Worm (Caenorhabditis elegans) whole organism, young adult: ENCODE data around the gene peli-1.

Experiments
- B0019.2 ChIP-seq: fragments of 200-800 bp; sonication (Bioruptor generic); conservative IDR thresholded peaks from 2 replicates; pipeline ENCODE4 v1.3.6; 2022; ENCODE audit warnings: missing genetic modification reagents, missing genetic modification characterization, missing compliant biosample characterization
- C06A6.2 ChIP-seq: fragments of 200-800 bp; sonication (Bioruptor generic); conservative IDR thresholded peaks from 2 replicates; pipeline ENCODE4 v1.3.6; 2022; ENCODE audit warnings: missing genetic modification characterization, missing compliant biosample characterization
- C17E4.6 ChIP-seq: fragments of 200-800 bp; sonication (Bioruptor generic); IDR thresholded peaks from 2 replicates; pipeline ENCODE4 v1.3.6; 2022; ENCODE audit warnings: missing genetic modification reagents, missing genetic modification characterization, missing compliant biosample characterization
- F33H1.4 ChIP-seq: fragments of 200-800 bp; sonication (Bioruptor generic); IDR thresholded peaks from 2 replicates; pipeline ENCODE4 v1.3.6; 2022; ENCODE audit warnings: missing genetic modification reagents, missing genetic modification characterization, missing compliant biosample characterization
- F37B4.10 ChIP-seq: fragments of 200-800 bp; sonication (Bioruptor generic); IDR thresholded peaks from 2 replicates; pipeline ENCODE4 v1.3.6; 2022; ENCODE audit warnings: missing genetic modification characterization, missing compliant biosample characterization
- F57C9.4 ChIP-seq: sonication (generic microtip); optimal IDR thresholded peaks from 2 replicates; lab custom pipeline; 2017; ENCODE audit warnings: mild to moderate bottlenecking, missing genetic modification characterization, missing compliant biosample characterization
- Y53F4B.3 ChIP-seq: fragments of 200-800 bp; sonication (Bioruptor generic); IDR thresholded peaks from 2 replicates; pipeline ENCODE4 v1.3.6; 2022; ENCODE audit warnings: missing genetic modification reagents, missing genetic modification characterization, missing compliant biosample characterization
- Y53G8AR.9 ChIP-seq: fragments of 200-800 bp; sonication (Bioruptor generic); conservative IDR thresholded peaks from 2 replicates; pipeline ENCODE4 v1.3.6; 2022; ENCODE audit warnings: missing genetic modification reagents, missing genetic modification characterization, missing compliant biosample characterization
- Y95B8A.8 ChIP-seq: fragments of 200-800 bp; sonication (Bioruptor generic); IDR thresholded peaks from 2 replicates; pipeline ENCODE4 v1.3.6; 2022; ENCODE audit warnings: missing genetic modification reagents, missing genetic modification characterization, missing compliant biosample characterization
- ZK185.1 ChIP-seq: sonication (generic microtip); optimal IDR thresholded peaks from 2 replicates; lab custom pipeline; 2016; ENCODE audit warnings: mild to moderate bottlenecking, missing genetic modification characterization, missing compliant biosample characterization; ENCODE audit not compliant: poor library complexity, severe bottlenecking
- aptf-2 ChIP-seq: fragments of 200-800 bp; sonication (Bioruptor generic); conservative IDR thresholded peaks from 2 replicates; pipeline ENCODE4 v1.3.6; 2022; ENCODE audit warnings: missing genetic modification reagents, missing genetic modification characterization, missing compliant biosample characterization
- atf-7 ChIP-seq: sonication (generic microtip); optimal IDR thresholded peaks from 2 replicates; lab custom pipeline; 2017; ENCODE audit warnings: mild to moderate bottlenecking, missing genetic modification characterization, missing compliant biosample characterization
- athp-1 ChIP-seq: sonication (generic microtip); optimal IDR thresholded peaks from 2 replicates; lab custom pipeline; 2017; ENCODE audit warnings: mild to moderate bottlenecking, missing genetic modification characterization, missing compliant biosample characterization
- bed-2 ChIP-seq: fragments of 200-800 bp; sonication (Bioruptor generic); IDR thresholded peaks from 2 replicates; pipeline ENCODE4 v1.3.6; 2022; ENCODE audit warnings: missing genetic modification reagents, missing genetic modification characterization, missing compliant biosample characterization
- ccch-3 ChIP-seq: fragments of 200-800 bp; sonication (Bioruptor generic); optimal IDR thresholded peaks from 2 replicates; lab custom pipeline; 2018; ENCODE audit warnings: mild to moderate bottlenecking, missing genetic modification characterization, missing compliant biosample characterization
- cebp-1 ChIP-seq, 2 experiments: fragments of 200-800 bp in 1 of 2; sonication (Bioruptor generic) in 1 of 2; sonication (generic microtip) in 1 of 2; IDR thresholded peaks in 1 of 2; optimal IDR thresholded peaks in 1 of 2; 2 replicates each; pipeline versions ENCODE4 v1.3.6 to Lab custom; 2017 to 2022; ENCODE audit warnings: missing compliant biosample characterization in 2 of 2, missing genetic modification characterization in 2 of 2, mild to moderate bottlenecking in 1 of 2, missing genetic modification reagents in 1 of 2, moderate library complexity in 1 of 2
- cebp-2 ChIP-seq: fragments of 200-800 bp; sonication (Bioruptor generic); IDR thresholded peaks from 2 replicates; pipeline ENCODE4 v1.3.6; 2022; ENCODE audit warnings: missing genetic modification characterization, missing compliant biosample characterization
- ceh-91 ChIP-seq: fragments of 200-800 bp; sonication (Bioruptor generic); IDR thresholded peaks from 2 replicates; pipeline ENCODE4 v1.3.6; 2022; ENCODE audit warnings: missing genetic modification reagents, missing genetic modification characterization, missing compliant biosample characterization
- efl-1 ChIP-seq: fragments of 150-350 bp; optimal IDR thresholded peaks from 2 replicates; lab custom pipeline; 2014; ENCODE audit warnings: missing biosample characterization, missing genetic modification reagents, missing genetic modification characterization
- egl-44 ChIP-seq: fragments of 200-800 bp; sonication (Bioruptor generic); IDR thresholded peaks from 2 replicates; pipeline ENCODE4 v1.3.6; 2022; ENCODE audit warnings: missing genetic modification reagents, missing genetic modification characterization, missing compliant biosample characterization
- egrh-3 ChIP-seq: fragments of 200-800 bp; sonication (Bioruptor generic); IDR thresholded peaks from 2 replicates; pipeline ENCODE4 v1.3.6; 2022; ENCODE audit warnings: missing genetic modification reagents, missing genetic modification characterization, missing compliant biosample characterization
- fkh-3 ChIP-seq: sonication (generic microtip); optimal IDR thresholded peaks from 2 replicates; lab custom pipeline; 2016; ENCODE audit warnings: mild to moderate bottlenecking, missing genetic modification characterization, missing compliant biosample characterization
- hlh-12 ChIP-seq: sonication (generic microtip); optimal IDR thresholded peaks from 2 replicates; lab custom pipeline; 2016; ENCODE audit warnings: missing genetic modification characterization, missing compliant biosample characterization
- hlh-26 ChIP-seq: fragments of 200-800 bp; sonication (Bioruptor generic); conservative IDR thresholded peaks from 2 replicates; pipeline ENCODE4 v1.3.6; 2022; ENCODE audit warnings: missing genetic modification reagents, missing genetic modification characterization, missing compliant biosample characterization
- hmg-1.2 ChIP-seq: fragments of 200-800 bp; sonication (Bioruptor generic); IDR thresholded peaks from 2 replicates; pipeline ENCODE4 v1.3.6; 2022; ENCODE audit warnings: missing genetic modification reagents, missing genetic modification characterization, missing compliant biosample characterization
- lag-1 ChIP-seq: fragments of 200-800 bp; sonication (Bioruptor generic); IDR thresholded peaks from 2 replicates; pipeline ENCODE4 v1.3.6; 2022; ENCODE audit warnings: missing genetic modification reagents, missing genetic modification characterization, missing compliant biosample characterization
- lin-35 ChIP-seq, 3 experiments: fragments of 150-350 bp in 2 of 3; sonication (generic microtip) in 1 of 3; optimal IDR thresholded peaks; 2 replicates each; lab custom pipeline; 2014 to 2018; ENCODE audit warnings: missing biosample characterization in 3 of 3, missing genetic modification characterization in 3 of 3, missing genetic modification reagents in 3 of 3
- lin-40 ChIP-seq: sonication (generic microtip); optimal IDR thresholded peaks from 2 replicates; lab custom pipeline; 2016; ENCODE audit warnings: missing genetic modification characterization, mild to moderate bottlenecking, missing compliant biosample characterization, missing genotype, missing genetic modification reagents
- lsl-1 ChIP-seq: fragments of 200-800 bp; sonication (Bioruptor generic); optimal IDR thresholded peaks from 2 replicates; lab custom pipeline; 2018; ENCODE audit warnings: mild to moderate bottlenecking, missing genetic modification characterization, moderate library complexity, missing compliant biosample characterization
- lsy-27 ChIP-seq: sonication (generic microtip); optimal IDR thresholded peaks from 2 replicates; lab custom pipeline; 2017; ENCODE audit warnings: missing genetic modification characterization, mild to moderate bottlenecking, missing compliant biosample characterization, antibody characterized with exemption, missing genotype, borderline replicate concordance; ENCODE audit not compliant: insufficient read depth
- madf-10 ChIP-seq: sonication (generic microtip); optimal IDR thresholded peaks from 2 replicates; lab custom pipeline; 2016; ENCODE audit warnings: mild to moderate bottlenecking, missing genetic modification characterization, missing compliant biosample characterization
- mel-28 ChIP-seq: sonication (generic microtip); optimal IDR thresholded peaks from 2 replicates; lab custom pipeline; 2016; ENCODE audit warnings: borderline replicate concordance, mild to moderate bottlenecking, missing genetic modification characterization, missing compliant biosample characterization
- nfya-1 ChIP-seq: sonication (generic microtip); optimal IDR thresholded peaks from 2 replicates; lab custom pipeline; 2017; ENCODE audit warnings: antibody characterized with exemption, missing compliant biosample characterization, missing genetic modification characterization, borderline replicate concordance; ENCODE audit not compliant: insufficient read depth
- nfya-2 ChIP-seq: fragments of 200-800 bp; sonication (Bioruptor generic); IDR thresholded peaks from 2 replicates; pipeline ENCODE4 v1.3.6; 2022; ENCODE audit warnings: missing genetic modification reagents, missing genetic modification characterization, missing compliant biosample characterization
- repo-1 ChIP-seq: sonication (generic microtip); optimal IDR thresholded peaks from 2 replicates; lab custom pipeline; 2017; ENCODE audit warnings: mild to moderate bottlenecking, missing genetic modification characterization, missing compliant biosample characterization
- rpc-1 ChIP-seq, 2 experiments: fragments of 150-350 bp in 1 of 2; sonication (generic microtip) in 1 of 2; optimal IDR thresholded peaks; 2 replicates each; lab custom pipeline; 2014 to 2018; ENCODE audit warnings: missing biosample characterization in 1 of 2, missing genetic modification characterization in 1 of 2, missing genetic modification reagents in 1 of 2, missing genotype in 1 of 2
- snpc-3.4 ChIP-seq: sonication (generic microtip); optimal IDR thresholded peaks from 2 replicates; lab custom pipeline; 2017; ENCODE audit warnings: missing genetic modification characterization, mild to moderate bottlenecking, missing compliant biosample characterization, antibody characterized with exemption, moderate library complexity, missing genotype, missing genetic modification reagents
- snpc-4 ChIP-seq, 5 experiments: fragments of 150-350 bp in 1 of 5; sonication (generic microtip) in 4 of 5; optimal IDR thresholded peaks; 2 replicates each; lab custom pipeline; 2014 to 2018; ENCODE audit warnings: missing genetic modification characterization in 5 of 5, missing biosample characterization in 3 of 5, antibody characterized with exemption in 2 of 5, mild to moderate bottlenecking in 2 of 5, missing compliant biosample characterization in 2 of 5, missing genotype in 2 of 5, moderate library complexity in 2 of 5, missing genetic modification reagents in 1 of 5
- somi-1 ChIP-seq: fragments of 200-800 bp; sonication (Bioruptor generic); optimal IDR thresholded peaks from 2 replicates; lab custom pipeline; 2018; ENCODE audit warnings: mild to moderate bottlenecking, missing genetic modification characterization, missing compliant biosample characterization
- unc-62 ChIP-seq: fragments of 150-350 bp; optimal IDR thresholded peaks from 2 replicates; lab custom pipeline; 2014; ENCODE audit warnings: missing biosample characterization, missing genetic modification reagents, missing genetic modification characterization
- zfh-2 ChIP-seq: fragments of 200-800 bp; sonication (Bioruptor generic); conservative IDR thresholded peaks from 2 replicates; pipeline ENCODE4 v1.3.6; 2022; ENCODE audit warnings: missing genetic modification reagents, missing genetic modification characterization, missing compliant biosample characterization
- zim-3 ChIP-seq: sonication (generic microtip); optimal IDR thresholded peaks from 2 replicates; lab custom pipeline; 2017; ENCODE audit warnings: mild to moderate bottlenecking, missing genetic modification characterization, moderate library complexity, missing compliant biosample characterization
- ztf-22 ChIP-seq: fragments of 200-800 bp; sonication (Bioruptor generic); optimal IDR thresholded peaks from 2 replicates; lab custom pipeline; 2018; ENCODE audit warnings: mild to moderate bottlenecking, missing genetic modification characterization, moderate library complexity, missing compliant biosample characterization
- ztf-28 ChIP-seq: fragments of 200-800 bp; sonication (Bioruptor generic); IDR thresholded peaks from 2 replicates; pipeline ENCODE4 v1.3.6; 2022; ENCODE audit warnings: missing genetic modification reagents, missing genetic modification characterization, missing compliant biosample characterization
- ztf-6 ChIP-seq: fragments of 200-800 bp; sonication (Bioruptor generic); IDR thresholded peaks from 2 replicates; pipeline ENCODE4 v1.3.6; 2022; ENCODE audit warnings: missing genetic modification reagents, missing genetic modification characterization, missing compliant biosample characterization

peli-1 gene

DNA sequence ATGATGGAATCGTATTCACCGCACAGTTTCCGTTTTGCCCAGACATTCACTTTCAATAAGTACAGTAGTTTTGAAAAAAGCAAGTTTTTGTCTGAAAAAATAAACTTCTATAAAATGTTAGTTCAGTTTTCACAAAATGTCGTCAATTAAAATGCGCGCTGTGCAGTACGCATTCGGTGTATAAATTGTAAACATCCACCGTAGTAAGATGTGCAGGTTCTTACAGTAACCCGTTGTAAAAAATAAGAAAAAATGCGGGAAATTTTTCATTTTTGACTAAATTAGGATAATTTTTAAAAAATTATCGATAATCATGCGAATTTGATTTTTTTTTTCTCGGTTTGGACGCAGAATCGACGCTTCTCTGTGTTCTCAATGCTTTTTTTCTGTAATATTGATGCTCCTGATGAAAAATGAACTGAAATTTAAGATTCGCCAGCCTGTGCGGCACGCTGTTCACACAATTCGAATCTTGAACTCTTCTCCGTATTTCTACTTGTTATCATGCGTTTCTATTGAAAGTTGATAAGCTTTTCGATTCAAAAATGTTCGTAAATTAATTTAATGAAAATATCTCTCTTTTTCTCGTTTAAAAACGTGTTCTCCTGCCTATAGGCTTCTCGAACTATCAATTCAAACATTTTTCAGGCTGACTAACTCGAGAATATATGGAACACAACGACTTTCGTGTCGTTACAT lies 11.8 kb downstream of the peli-1 start, which contains the start of gene rga-3:
Gene rga-3 (plus strand): TSS at position 649 of the 699 bp plus-strand sequence.
- TF ChIP-seq Y53F4B.3 (GFP tag; lab: Robert Waterston, UW) (peak; percentile 58; the same call in 1 of the 2 replicates), Y95B8A.8 (GFP tag; lab: Robert Waterston, UW) (peak; percentile 86), Y53G8AR.9 (GFP tag; lab: Robert Waterston, UW) (peak; percentile 66; the same call in 1 of the 2 replicates), F57C9.4 (tag; lab: Kevin White, UChicago) (no peak), lin-40 (tag; lab: Kevin White, UChicago) (no peak), nfya-1 (tag; lab: Kevin White, UChicago) (no peak), cebp-2 (GFP tag; lab: Robert Waterston, UW) (no peak), snpc-3.4 (peak; percentile 95), atf-7 (tag; lab: Kevin White, UChicago) (no peak), lag-1 (no peak), F33H1.4 (peak; percentile 97), C17E4.6 (GFP tag; lab: Robert Waterston, UW) (peak; percentile 79), cebp-1 (GFP tag; IDR thresholded peaks at IDR 0.05; lab: Robert Waterston, UW) (no peak), cebp-1 (tag; optimal IDR thresholded peaks at IDR 0.05; lab: Kevin White, UChicago) (peak; percentile 8), ztf-28 (GFP tag; lab: Robert Waterston, UW) (peak; percentile 90), ceh-91 (peak; percentile 99), zim-3 (no peak), B0019.2 (GFP tag; lab: Robert Waterston, UW) (peak; percentile 92), lsy-27 (tag; lab: Kevin White, UChicago) (no peak), bed-2 (GFP tag; lab: Robert Waterston, UW) (no peak), mel-28 (tag; lab: Kevin White, UChicago) (no peak), hlh-12 (tag; lab: Kevin White, UChicago) (no peak), ztf-22 (GFP tag; lab: Kevin White, UChicago) (no peak), nfya-2 (GFP tag; lab: Robert Waterston, UW) (no peak), repo-1 (no peak), madf-10 (no peak), athp-1 (tag; lab: Kevin White, UChicago) (peak; percentile 77), ztf-6 (GFP tag; lab: Robert Waterston, UW) (no peak), ZK185.1 (tag; lab: Kevin White, UChicago) (peak; percentile 27), egl-44 (GFP tag; lab: Robert Waterston, UW) (no peak), zfh-2 (no peak), snpc-4 (GFP tag; optimal IDR thresholded peaks at IDR 0.05; lab: Kevin White, UChicago) (peak; percentile 62), snpc-4 (tag; optimal IDR thresholded peaks at IDR 0.05; lab: Kevin White, UChicago) (peak in 3 of 4 experiments; percentile 49 to 68 (median 64)), efl-1 (peak; percentile 97), F37B4.10 (GFP tag; lab: Robert Waterston, UW) (no peak), hmg-1.2 (peak; percentile 60), rpc-1 (optimal IDR thresholded peaks at IDR 0.05; lab: Kevin White, UChicago) (no peak), rpc-1 (tag; optimal IDR thresholded peaks at IDR 0.05; lab: Kevin White, UChicago) (peak; percentile 15), fkh-3 (tag; lab: Kevin White, UChicago) (no peak), lin-35 (GFP tag; optimal IDR thresholded peaks at IDR 0.05; lab: Kevin White, UChicago) (peak in 2 of 3 experiments; percentile 41 to 78), egrh-3 (GFP tag; lab: Robert Waterston, UW) (0 out of 2 replicates have a peak, but pooled peaks have one; percentile 7), hlh-26 (GFP tag; lab: Robert Waterston, UW) (no peak), somi-1 (no peak), C06A6.2 (GFP tag; lab: Robert Waterston, UW) (no peak), ccch-3 (GFP tag; lab: Kevin White, UChicago) (no peak), lsl-1 (GFP tag; lab: Kevin White, UChicago) (peak; percentile 100), aptf-2 (GFP tag; lab: Robert Waterston, UW) (no peak), unc-62 (GFP tag; lab: Kevin White, UChicago) (no peak)
